Worm (Caenorhabditis elegans): ENCODE measurements around the gene cyp-33E2.

DNA sequence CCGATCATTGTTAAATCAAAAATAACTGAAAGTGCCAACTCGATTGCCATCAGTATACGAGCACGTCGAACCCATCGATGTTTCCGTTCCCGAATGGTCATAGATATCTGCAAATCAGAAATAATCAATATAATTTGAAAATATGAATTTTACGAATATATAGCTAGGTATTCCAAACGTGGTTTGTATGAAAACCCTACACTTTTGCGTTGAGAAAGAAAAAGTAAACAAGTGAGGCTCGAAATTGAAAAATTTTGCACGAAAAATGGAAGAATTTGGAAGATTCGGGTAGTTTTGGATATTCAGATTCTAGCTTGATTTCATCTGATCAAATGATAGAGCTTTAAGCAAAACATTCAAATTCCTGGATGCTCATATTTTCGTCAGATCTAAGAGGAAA is 26.6 kb downstream of the cyp-33E2 start, which contains the start of gene F42A9.9:
- TF ChIP-seq ama-1 (optimal IDR thresholded peaks at IDR 0.05) (no peak), hnd-1 (tag; optimal IDR thresholded peaks at IDR 0.05) (no peak), ceh-36 (tag; optimal IDR thresholded peaks at IDR 0.05) (no peak), ets-7 (tag; optimal IDR thresholded peaks at IDR 0.05) (no peak), sea-1 (GFP tag; conservative IDR thresholded peaks at IDR 0.05) (no peak), aly-1 (tag; optimal IDR thresholded peaks at IDR 0.05) (no peak), ceh-13 (GFP tag; optimal IDR thresholded peaks at IDR 0.05) (no peak), hmg-4 (GFP tag; optimal IDR thresholded peaks at IDR 0.05) (no peak), flt-1 (GFP tag; IDR thresholded peaks at IDR 0.05) (no peak), pes-1 (GFP tag; IDR thresholded peaks at IDR 0.05) (no peak), hmbx-1 (tag; optimal IDR thresholded peaks at IDR 0.05) (no peak), tbx-11 (GFP tag; IDR thresholded peaks at IDR 0.05) (no peak), tra-4 (tag; optimal IDR thresholded peaks at IDR 0.05) (no peak), F13C5.2 (tag; optimal IDR thresholded peaks at IDR 0.05) (no peak)

All from whole organism, early embryonic.